Worm (Caenorhabditis elegans) whole organism, young adult: Measurements from ENCODE around the gene C45G7.13.

Source experiments
- B0019.2 ChIP-seq: fragments of 200-800 bp; sonication (Bioruptor generic); conservative IDR thresholded peaks from 2 replicates; pipeline ENCODE4 v1.3.6; 2022; ENCODE audit warnings: missing genetic modification reagents, missing genetic modification characterization, missing compliant biosample characterization
- F23B12.7 ChIP-seq: sonication (generic microtip); optimal IDR thresholded peaks from 2 replicates; lab custom pipeline; 2017; ENCODE audit warnings: missing genetic modification characterization, mild to moderate bottlenecking, missing compliant biosample characterization, antibody characterized with exemption, moderate library complexity; ENCODE audit not compliant: insufficient read depth
- Y67H2A.10 ChIP-seq: fragments of 200-800 bp; sonication (Bioruptor generic); conservative IDR thresholded peaks from 2 replicates; pipeline ENCODE4 v1.3.6; 2022; ENCODE audit warnings: missing genetic modification reagents, missing genetic modification characterization, missing compliant biosample characterization
- ama-1 ChIP-seq, 3 experiments: fragments of 150-350 bp in 1 of 3; sonication (generic microtip) in 2 of 3; optimal IDR thresholded peaks; 2 replicates each; lab custom pipeline; 2014 to 2018; ENCODE audit warnings: missing biosample characterization in 2 of 3, missing genetic modification characterization in 2 of 3, missing genetic modification reagents in 2 of 3
- ceh-79 ChIP-seq: sonication (generic microtip); optimal IDR thresholded peaks from 2 replicates; lab custom pipeline; 2017; ENCODE audit warnings: mild to moderate bottlenecking, missing genetic modification characterization, missing compliant biosample characterization
- egrh-3 ChIP-seq: fragments of 200-800 bp; sonication (Bioruptor generic); IDR thresholded peaks from 2 replicates; pipeline ENCODE4 v1.3.6; 2022; ENCODE audit warnings: missing genetic modification reagents, missing genetic modification characterization, missing compliant biosample characterization
- lin-35 ChIP-seq, 3 experiments: fragments of 150-350 bp in 2 of 3; sonication (generic microtip) in 1 of 3; optimal IDR thresholded peaks; 2 replicates each; lab custom pipeline; 2014 to 2018; ENCODE audit warnings: missing biosample characterization in 3 of 3, missing genetic modification characterization in 3 of 3, missing genetic modification reagents in 3 of 3
- lin-54 ChIP-seq: fragments of 200-800 bp; sonication (Bioruptor generic); optimal IDR thresholded peaks from 2 replicates; lab custom pipeline; 2018; ENCODE audit warnings: mild to moderate bottlenecking, missing genetic modification characterization, missing compliant biosample characterization
- mes-4 ChIP-seq: sonication (generic microtip); optimal IDR thresholded peaks from 2 replicates; lab custom pipeline; 2016; ENCODE audit warnings: missing genotype, missing genetic modification characterization, missing compliant biosample characterization
- nhr-179 ChIP-seq: sonication (generic microtip); optimal IDR thresholded peaks from 2 replicates; lab custom pipeline; 2016; ENCODE audit warnings: mild to moderate bottlenecking, missing genetic modification characterization, missing compliant biosample characterization
- pha-4 ChIP-seq: fragments of 150-350 bp; sonication (generic microtip); optimal IDR thresholded peaks from 2 replicates; lab custom pipeline; 2014; ENCODE audit warnings: missing biosample characterization, missing genetic modification reagents, missing genetic modification characterization
- tbp1 ChIP-seq: fragments of 200-800 bp; sonication (Bioruptor generic); optimal IDR thresholded peaks from 2 replicates; lab custom pipeline; 2018; ENCODE audit warnings: mild to moderate bottlenecking, missing genetic modification characterization, missing compliant biosample characterization
- unc-130 ChIP-seq: sonication (generic microtip); optimal IDR thresholded peaks from 2 replicates; lab custom pipeline; 2016; ENCODE audit warnings: missing genetic modification reagents, missing genetic modification characterization, missing compliant biosample characterization
- unc-62 ChIP-seq: fragments of 150-350 bp; optimal IDR thresholded peaks from 2 replicates; lab custom pipeline; 2014; ENCODE audit warnings: missing biosample characterization, missing genetic modification reagents, missing genetic modification characterization

- TF ChIP-seq unc-62 (GFP tag; lab: Kevin White, UChicago) (no peak), egrh-3 (GFP tag; lab: Robert Waterston, UW) (no peak), lin-54 (GFP tag; lab: Kevin White, UChicago) (no peak), tbp1 (GFP tag; lab: Kevin White, UChicago) (no peak), nhr-179 (tag; lab: Kevin White, UChicago) (no peak), ceh-79 (tag; lab: Kevin White, UChicago) (no peak), F23B12.7 (no peak), unc-130 (GFP tag; lab: Kevin White, UChicago) (no peak), Y67H2A.10 (GFP tag; lab: Robert Waterston, UW) (no peak), mes-4 (tag; lab: Kevin White, UChicago) (no peak), lin-35 (GFP tag; optimal IDR thresholded peaks at IDR 0.05; lab: Kevin White, UChicago) (no peak), ama-1 (optimal IDR thresholded peaks at IDR 0.05; lab: Kevin White, UChicago) (no peak), ama-1 (GFP tag; optimal IDR thresholded peaks at IDR 0.05; lab: Kevin White, UChicago) (no peak), pha-4 (no peak), B0019.2 (no peak)
These were observed 522 bp upstream of the C45G7.13 start for ce11 chrIV:2451655-2452054.
